Fruit fly (Drosophila melanogaster) whole organism, pupa: ENCODE results near the gene CheA29a.

Experiments
- CG12605 ChIP-seq: fragments of 200-800 bp; sonication (Bioruptor generic); IDR thresholded peaks from 2 replicates; pipeline ENCODE4 v1.3.6; 2022; ENCODE audit warnings: missing biosample characterization, missing genetic modification characterization
- CG14655 ChIP-seq: fragments of 200-800 bp; sonication (Bioruptor generic); optimal IDR thresholded peaks from 3 replicates; lab custom pipeline; 2017; ENCODE audit warnings: mild to moderate bottlenecking, missing biosample characterization, missing genetic modification reagents, missing genetic modification characterization
- CG17806 ChIP-seq: fragments of 200-800 bp; sonication (Bioruptor generic); optimal IDR thresholded peaks from 2 replicates; lab custom pipeline; 2018; ENCODE audit warnings: missing biosample characterization, mild to moderate bottlenecking, missing genetic modification characterization, moderate library complexity
- CG4496 ChIP-seq: fragments of 200-800 bp; sonication (Bioruptor generic); IDR thresholded peaks from 3 replicates; pipeline ENCODE4 v1.3.6; 2022; ENCODE audit warnings: missing biosample characterization, missing genetic modification characterization
- CG8301 ChIP-seq: fragments of 200-800 bp; sonication (Bioruptor generic); optimal IDR thresholded peaks from 2 replicates; lab custom pipeline; 2018; ENCODE audit warnings: missing biosample characterization, mild to moderate bottlenecking, missing genetic modification characterization
- CG9948 ChIP-seq: fragments of 200-800 bp; sonication (Bioruptor generic); optimal IDR thresholded peaks from 2 replicates; lab custom pipeline; 2018; ENCODE audit warnings: missing biosample characterization, mild to moderate bottlenecking, missing genetic modification characterization, moderate library complexity
- Ets98B ChIP-seq: fragments of 200-800 bp; sonication (Bioruptor generic); IDR thresholded peaks from 2 replicates; pipeline ENCODE4 v1.3.6; 2022; ENCODE audit warnings: missing biosample characterization, missing genetic modification characterization
- fd96Ca ChIP-seq: fragments of 200-800 bp; sonication (Bioruptor generic); IDR thresholded peaks from 3 replicates; pipeline ENCODE4 v1.3.6; 2022; ENCODE audit warnings: missing biosample characterization, missing genetic modification characterization
- rn ChIP-seq: fragments of 200-800 bp; sonication (Bioruptor generic); IDR thresholded peaks from 2 replicates; pipeline ENCODE4 v1.3.6; 2022; ENCODE audit warnings: missing biosample characterization, missing genetic modification characterization

dm6 chr2L:8477049-8477448 is at the start of gene CheA29a:
- no peak for TF ChIP-seq rn
- no peak for TF ChIP-seq fd96Ca (GFP tag; lab: Robert Waterston, UW)
- TF ChIP-seq CG9948: no peak
- no peak for TF ChIP-seq CG14655 (GFP tag; lab: Kevin White, UChicago)
- TF ChIP-seq CG12605: no peak
- TF ChIP-seq Ets98B (GFP tag; lab: Robert Waterston, UW): no peak
- TF ChIP-seq CG17806 (tag; lab: Kevin White, UChicago): no peak
- TF ChIP-seq CG8301 (tag; lab: Kevin White, UChicago): no peak
- TF ChIP-seq CG4496 (GFP tag; lab: Robert Waterston, UW): no peak
